Worm (Caenorhabditis elegans): Measurements from ENCODE around the gene acbp-4.

Gene acbp-4

ce11 chrIII:7308600-7309109, at the start of gene acbp-4:
TSS of gene acbp-4 (minus strand) at chrIII:7309109.
- TF ChIP-seq flt-1 (GFP tag; IDR thresholded peaks at IDR 0.05), result no peak
- no peak for TF ChIP-seq cog-1 (tag; optimal IDR thresholded peaks at IDR 0.05)
- TF ChIP-seq T22C8.4 (GFP tag; IDR thresholded peaks at IDR 0.05), result no peak
- TF ChIP-seq med-1 (GFP tag; optimal IDR thresholded peaks at IDR 0.05; ENCODE audit: insufficient read depth), result no peak
- TF ChIP-seq klf-2 (GFP tag; conservative IDR thresholded peaks at IDR 0.05), result no peak
- no peak for TF ChIP-seq tab-1 (GFP tag; IDR thresholded peaks at IDR 0.05)
- no peak for TF ChIP-seq ztf-29 (GFP tag; IDR thresholded peaks at IDR 0.05)
- no peak for TF ChIP-seq ref-1 (GFP tag; conservative IDR thresholded peaks at IDR 0.05)
- no peak for TF ChIP-seq ztf-23 (GFP tag; IDR thresholded peaks at IDR 0.05)

ce11 chrIII:7358627-7359026, 49.7 kb upstream of the acbp-4 start:
- TF ChIP-seq T22C8.4 (GFP tag; IDR thresholded peaks at IDR 0.05) (no peak), ztf-29 (GFP tag; IDR thresholded peaks at IDR 0.05) (no peak), cog-1 (tag; optimal IDR thresholded peaks at IDR 0.05) (no peak), flt-1 (GFP tag; IDR thresholded peaks at IDR 0.05) (no peak), ref-1 (GFP tag; conservative IDR thresholded peaks at IDR 0.05) (no peak), klf-2 (GFP tag; conservative IDR thresholded peaks at IDR 0.05) (no peak), med-1 (GFP tag; optimal IDR thresholded peaks at IDR 0.05; ENCODE audit: insufficient read depth) (no peak), ztf-23 (GFP tag; IDR thresholded peaks at IDR 0.05) (no peak), tab-1 (GFP tag; IDR thresholded peaks at IDR 0.05) (no peak)

- no peak for TF ChIP-seq T22C8.4 (GFP tag; IDR thresholded peaks at IDR 0.05)
- TF ChIP-seq tab-1 (GFP tag; IDR thresholded peaks at IDR 0.05), result no peak
- peak; percentile 17; the same call in 1 of the 2 replicates for TF ChIP-seq ztf-23 (GFP tag; IDR thresholded peaks at IDR 0.05)
- no peak for TF ChIP-seq ztf-29 (GFP tag; IDR thresholded peaks at IDR 0.05)
- no peak for TF ChIP-seq med-1 (GFP tag; optimal IDR thresholded peaks at IDR 0.05; ENCODE audit: insufficient read depth)
- TF ChIP-seq flt-1 (GFP tag; IDR thresholded peaks at IDR 0.05), result no peak
- no peak for TF ChIP-seq ref-1 (GFP tag; conservative IDR thresholded peaks at IDR 0.05)
- peak; percentile 19 for TF ChIP-seq cog-1 (tag; optimal IDR thresholded peaks at IDR 0.05)
- TF ChIP-seq klf-2 (GFP tag; conservative IDR thresholded peaks at IDR 0.05), result no peak
Measured at ce11 chrIII:7357356-7357755, 48.4 kb upstream of the acbp-4 start, which contains the start of gene F08F8.10. TSS of gene F08F8.10 (minus strand) at chrIII:7357393.

ce11 chrIII:7353871-7354270, 45.0 kb upstream of the acbp-4 start, which contains the start of gene F08F8.9:
TSS of gene F08F8.9 (minus strand) at chrIII:7353971.
- TF ChIP-seq ref-1 (GFP tag; conservative IDR thresholded peaks at IDR 0.05) (no peak), tab-1 (GFP tag; IDR thresholded peaks at IDR 0.05) (no peak), cog-1 (tag; optimal IDR thresholded peaks at IDR 0.05) (no peak), med-1 (GFP tag; optimal IDR thresholded peaks at IDR 0.05; ENCODE audit: insufficient read depth) (no peak), ztf-29 (GFP tag; IDR thresholded peaks at IDR 0.05) (no peak), flt-1 (GFP tag; IDR thresholded peaks at IDR 0.05) (no peak), T22C8.4 (GFP tag; IDR thresholded peaks at IDR 0.05) (no peak), ztf-23 (GFP tag; IDR thresholded peaks at IDR 0.05) (no peak), klf-2 (GFP tag; conservative IDR thresholded peaks at IDR 0.05) (no peak)

- TF ChIP-seq T22C8.4 (GFP tag; IDR thresholded peaks at IDR 0.05) (no peak), med-1 (GFP tag; optimal IDR thresholded peaks at IDR 0.05; ENCODE audit: insufficient read depth) (no peak), klf-2 (GFP tag; conservative IDR thresholded peaks at IDR 0.05) (no peak), ztf-29 (GFP tag; IDR thresholded peaks at IDR 0.05) (no peak), flt-1 (GFP tag; IDR thresholded peaks at IDR 0.05) (no peak)
Measured at ce11 chrIII:7349075-7349474, 40.2 kb upstream of the acbp-4 start, which contains the start of gene gos-28. TSS of gene gos-28 (minus strand) at chrIII:7349175.

- TF ChIP-seq cog-1 (tag; optimal IDR thresholded peaks at IDR 0.05) (no peak), klf-2 (GFP tag; conservative IDR thresholded peaks at IDR 0.05) (no peak), med-1 (GFP tag; optimal IDR thresholded peaks at IDR 0.05; ENCODE audit: insufficient read depth) (no peak), ztf-29 (GFP tag; IDR thresholded peaks at IDR 0.05) (no peak), T22C8.4 (GFP tag; IDR thresholded peaks at IDR 0.05) (no peak), ref-1 (GFP tag; conservative IDR thresholded peaks at IDR 0.05) (no peak), flt-1 (GFP tag; IDR thresholded peaks at IDR 0.05) (no peak)
Measured at ce11 chrIII:7347049-7347448, 38.1 kb upstream of the acbp-4 start, which contains the start of gene F08F8.7. TSS of gene F08F8.7 (minus strand) at chrIII:7347149.

ce11 chrIII:7343389-7343788, 34.5 kb upstream of the acbp-4 start, which contains the start of gene F08F8.6:
TSS of gene F08F8.6 (plus strand) at chrIII:7343689.
- TF ChIP-seq med-1 (GFP tag; optimal IDR thresholded peaks at IDR 0.05; ENCODE audit: insufficient read depth), result no peak
- TF ChIP-seq cog-1 (tag; optimal IDR thresholded peaks at IDR 0.05), result no peak
- no peak for TF ChIP-seq klf-2 (GFP tag; conservative IDR thresholded peaks at IDR 0.05)
- no peak for TF ChIP-seq tab-1 (GFP tag; IDR thresholded peaks at IDR 0.05)
- no peak for TF ChIP-seq ztf-23 (GFP tag; IDR thresholded peaks at IDR 0.05)
- no peak for TF ChIP-seq T22C8.4 (GFP tag; IDR thresholded peaks at IDR 0.05)
- no peak for TF ChIP-seq ztf-29 (GFP tag; IDR thresholded peaks at IDR 0.05)

- TF ChIP-seq T22C8.4 (GFP tag; IDR thresholded peaks at IDR 0.05) (no peak), ztf-29 (GFP tag; IDR thresholded peaks at IDR 0.05) (no peak), ztf-23 (GFP tag; IDR thresholded peaks at IDR 0.05) (no peak), flt-1 (GFP tag; IDR thresholded peaks at IDR 0.05) (no peak), tab-1 (GFP tag; IDR thresholded peaks at IDR 0.05) (no peak), cog-1 (tag; optimal IDR thresholded peaks at IDR 0.05) (no peak), ref-1 (GFP tag; conservative IDR thresholded peaks at IDR 0.05) (no peak), med-1 (GFP tag; optimal IDR thresholded peaks at IDR 0.05; ENCODE audit: insufficient read depth) (no peak), klf-2 (GFP tag; conservative IDR thresholded peaks at IDR 0.05) (no peak)
Measured at ce11 chrIII:7339138-7339537, 30.2 kb upstream of the acbp-4 start.

ce11 chrIII:7338693-7339092, 29.8 kb upstream of the acbp-4 start, which contains the start of gene kap-1:
TSS of gene kap-1 (plus strand) at chrIII:7338835.
- no peak for TF ChIP-seq flt-1 (GFP tag; IDR thresholded peaks at IDR 0.05)
- no peak for TF ChIP-seq tab-1 (GFP tag; IDR thresholded peaks at IDR 0.05)
- TF ChIP-seq med-1 (GFP tag; optimal IDR thresholded peaks at IDR 0.05; ENCODE audit: insufficient read depth), result no peak
- TF ChIP-seq ztf-29 (GFP tag; IDR thresholded peaks at IDR 0.05), result no peak
- no peak for TF ChIP-seq ztf-23 (GFP tag; IDR thresholded peaks at IDR 0.05)

ce11 chrIII:7338009-7338408, 29.1 kb upstream of the acbp-4 start:
- TF ChIP-seq T22C8.4 (GFP tag; IDR thresholded peaks at IDR 0.05) (no peak), flt-1 (GFP tag; IDR thresholded peaks at IDR 0.05) (no peak), ztf-29 (GFP tag; IDR thresholded peaks at IDR 0.05) (no peak), med-1 (GFP tag; optimal IDR thresholded peaks at IDR 0.05; ENCODE audit: insufficient read depth) (no peak), ref-1 (GFP tag; conservative IDR thresholded peaks at IDR 0.05) (no peak), tab-1 (GFP tag; IDR thresholded peaks at IDR 0.05) (no peak), cog-1 (tag; optimal IDR thresholded peaks at IDR 0.05) (no peak), klf-2 (GFP tag; conservative IDR thresholded peaks at IDR 0.05) (no peak), ztf-23 (GFP tag; IDR thresholded peaks at IDR 0.05) (no peak)

All from whole organism, midembryonic.